Worm (Caenorhabditis elegans) whole organism, L4 larva: ENCODE measurements around the gene unc-2.

Experiments used
- F26F4.8 ChIP-seq: fragments of 200-800 bp; sonication (Bioruptor generic); conservative IDR thresholded peaks from 2 replicates; pipeline ENCODE4 v1.3.6; 2022; ENCODE audit warnings: missing genetic modification characterization, missing compliant biosample characterization
- F44E2.7 ChIP-seq: fragments of 200-800 bp; sonication (Bioruptor generic); IDR thresholded peaks from 2 replicates; pipeline ENCODE4 v2.1.2; 2022; ENCODE audit warnings: missing genetic modification characterization, missing compliant biosample characterization
- T26A8.4 ChIP-seq: fragments of 200-800 bp; sonication (Bioruptor generic); IDR thresholded peaks from 2 replicates; pipeline ENCODE4 v1.3.6; 2022; ENCODE audit warnings: missing genetic modification characterization, missing compliant biosample characterization
- Y105C5A.15 ChIP-seq: fragments of 200-800 bp; sonication (Bioruptor generic); IDR thresholded peaks from 2 replicates; pipeline ENCODE4 v1.3.6; 2022; ENCODE audit warnings: missing genetic modification characterization, missing compliant biosample characterization
- Y48G9A.11 ChIP-seq: fragments of 200-800 bp; sonication (Bioruptor generic); IDR thresholded peaks from 2 replicates; pipeline ENCODE4 v1.3.6; 2022; ENCODE audit warnings: missing genetic modification reagents, missing genetic modification characterization, missing compliant biosample characterization
- Y5F2A.4 ChIP-seq: fragments of 200-800 bp; sonication (Bioruptor generic); optimal IDR thresholded peaks from 2 replicates; lab custom pipeline; 2018; ENCODE audit warnings: mild to moderate bottlenecking, missing genetic modification characterization, missing compliant biosample characterization
- ZK337.2 ChIP-seq: fragments of 200-800 bp; sonication (Bioruptor generic); IDR thresholded peaks from 2 replicates; pipeline ENCODE4 v1.3.6; 2022; ENCODE audit warnings: missing genetic modification reagents, missing genetic modification characterization, missing compliant biosample characterization
- aha-1 ChIP-seq: fragments of 150-350 bp; peaks from one replicate; lab custom pipeline; 2014; ENCODE audit warnings: missing biosample characterization, missing genetic modification characterization
- arid-1 ChIP-seq: fragments of 200-800 bp; sonication (Bioruptor generic); conservative IDR thresholded peaks from 2 replicates; pipeline ENCODE4 v1.3.6; 2022; ENCODE audit warnings: missing genetic modification reagents, missing genetic modification characterization, missing compliant biosample characterization
- ceh-44 ChIP-seq: fragments of 200-800 bp; sonication (Bioruptor generic); IDR thresholded peaks from 2 replicates; pipeline ENCODE4 v1.3.6; 2022; ENCODE audit warnings: missing genetic modification reagents, missing genetic modification characterization, missing compliant biosample characterization
- ceh-62 ChIP-seq: sonication (generic microtip); optimal IDR thresholded peaks from 2 replicates; lab custom pipeline; 2017; ENCODE audit warnings: missing biosample characterization, missing genetic modification characterization
- ctbp-1 ChIP-seq: fragments of 200-800 bp; sonication (Bioruptor generic); IDR thresholded peaks from 2 replicates; pipeline ENCODE4 v1.3.6; 2022; ENCODE audit warnings: missing genetic modification reagents, missing genetic modification characterization, missing compliant biosample characterization
- daf-12 ChIP-seq: fragments of 150-350 bp; optimal IDR thresholded peaks from 2 replicates; lab custom pipeline; 2014; ENCODE audit warnings: missing biosample characterization, missing genetic modification reagents, missing genetic modification characterization
- daf-16 ChIP-seq, 3 experiments: sonication (generic microtip); optimal IDR thresholded peaks; 2 replicates each; lab custom pipeline; 2016 to 2017; ENCODE audit warnings: missing genetic modification characterization in 3 of 3, missing genetic modification reagents in 3 of 3, mild to moderate bottlenecking in 2 of 3, missing compliant biosample characterization in 2 of 3, missing biosample characterization in 1 of 3, moderate library complexity in 1 of 3
- daf-8 ChIP-seq: fragments of 200-800 bp; sonication (Bioruptor generic); IDR thresholded peaks from 2 replicates; pipeline ENCODE4 v1.3.6; 2022; ENCODE audit warnings: missing genetic modification characterization, missing compliant biosample characterization
- dmd-8 ChIP-seq: fragments of 200-800 bp; sonication (Bioruptor generic); IDR thresholded peaks from 2 replicates; pipeline ENCODE4 v1.3.6; 2022; ENCODE audit warnings: missing genetic modification characterization, missing compliant biosample characterization
- egl-43 ChIP-seq: fragments of 200-800 bp; sonication (Bioruptor generic); IDR thresholded peaks from 2 replicates; pipeline ENCODE4 v1.3.6; 2022; ENCODE audit warnings: missing genetic modification reagents, missing genetic modification characterization, missing compliant biosample characterization
- hlh-30 ChIP-seq: sonication (generic microtip); optimal IDR thresholded peaks from 2 replicates; lab custom pipeline; 2017; ENCODE audit warnings: antibody characterized with exemption, mild to moderate bottlenecking, missing genetic modification characterization, missing compliant biosample characterization; ENCODE audit not compliant: insufficient read depth
- hmg-1.1 ChIP-seq: fragments of 200-800 bp; sonication (Bioruptor generic); IDR thresholded peaks from 2 replicates; pipeline ENCODE4 v1.3.6; 2022; ENCODE audit warnings: missing genetic modification reagents, missing genetic modification characterization, missing compliant biosample characterization
- lim-7 ChIP-seq: fragments of 200-800 bp; sonication (Bioruptor generic); IDR thresholded peaks from 2 replicates; pipeline ENCODE4 v1.3.6; 2022; ENCODE audit warnings: missing genetic modification characterization, missing compliant biosample characterization
- lin-1 ChIP-seq: fragments of 200-800 bp; sonication (Bioruptor generic); IDR thresholded peaks from 2 replicates; pipeline ENCODE4 v1.3.6; 2022; ENCODE audit warnings: missing genetic modification reagents, missing genetic modification characterization, missing compliant biosample characterization
- lin-29 ChIP-seq: fragments of 200-800 bp; sonication (Bioruptor generic); IDR thresholded peaks from 2 replicates; pipeline ENCODE4 v1.3.6; 2022; ENCODE audit warnings: missing genetic modification reagents, missing genetic modification characterization, missing compliant biosample characterization
- lin-38 ChIP-seq: fragments of 200-800 bp; sonication (Bioruptor generic); IDR thresholded peaks from 2 replicates; pipeline ENCODE4 v1.3.6; 2022; ENCODE audit warnings: missing genetic modification reagents, missing genetic modification characterization, missing compliant biosample characterization
- lsy-2 ChIP-seq, 2 experiments: fragments of 150-350 bp in 1 of 2; sonication (generic microtip) in 1 of 2; optimal IDR thresholded peaks; 2 replicates each; lab custom pipeline; 2014 to 2017; ENCODE audit warnings: missing biosample characterization in 2 of 2, missing genetic modification characterization in 2 of 2
- madf-5 ChIP-seq, 2 experiments: fragments of 200-800 bp; sonication (Bioruptor generic); IDR thresholded peaks; 2 replicates each; pipeline ENCODE4 v1.3.6; 2022; ENCODE audit warnings: missing compliant biosample characterization in 2 of 2, missing genetic modification characterization in 2 of 2
- madf-9 ChIP-seq: fragments of 200-800 bp; sonication (Bioruptor generic); conservative IDR thresholded peaks from 2 replicates; pipeline ENCODE4 v1.3.6; 2022; ENCODE audit warnings: missing genetic modification reagents, missing genetic modification characterization, missing compliant biosample characterization
- mdl-1 ChIP-seq, 2 experiments: fragments of 150-350 bp in 1 of 2; sonication (generic microtip) in 1 of 2; optimal IDR thresholded peaks; 2 replicates each; lab custom pipeline; 2014 to 2017; ENCODE audit warnings: missing biosample characterization in 2 of 2, missing genetic modification characterization in 2 of 2
- mep-1 ChIP-seq: fragments of 150-350 bp; sonication (generic microtip); optimal IDR thresholded peaks from 3 replicates; lab custom pipeline; 2014; ENCODE audit warnings: missing biosample characterization, missing genetic modification characterization
- mxl-2 ChIP-seq: fragments of 200-800 bp; sonication (Bioruptor generic); conservative IDR thresholded peaks from 2 replicates; pipeline ENCODE4 v1.3.6; 2022; ENCODE audit warnings: missing genetic modification reagents, missing genetic modification characterization, missing compliant biosample characterization
- nhr-11 ChIP-seq: fragments of 150-350 bp; optimal IDR thresholded peaks from 2 replicates; lab custom pipeline; 2014; ENCODE audit warnings: missing biosample characterization, missing genetic modification characterization
- nhr-237 ChIP-seq: sonication (generic microtip); optimal IDR thresholded peaks from 2 replicates; lab custom pipeline; 2017; ENCODE audit warnings: missing biosample characterization, missing genetic modification characterization
- nhr-41 ChIP-seq: fragments of 200-800 bp; sonication (Bioruptor generic); IDR thresholded peaks from 2 replicates; pipeline ENCODE4 v1.3.6; 2022; ENCODE audit warnings: missing genetic modification reagents, missing genetic modification characterization, missing compliant biosample characterization
- nhr-42 ChIP-seq: fragments of 200-800 bp; sonication (Bioruptor generic); IDR thresholded peaks from 2 replicates; pipeline ENCODE4 v1.3.6; 2022; ENCODE audit warnings: missing genetic modification characterization, missing compliant biosample characterization
- nhr-76 ChIP-seq: fragments of 150-350 bp; optimal IDR thresholded peaks from 2 replicates; lab custom pipeline; 2014; ENCODE audit warnings: missing biosample characterization, missing genetic modification characterization
- php-3 ChIP-seq: fragments of 200-800 bp; sonication (Bioruptor generic); IDR thresholded peaks from 2 replicates; pipeline ENCODE4 v1.3.6; 2022; ENCODE audit warnings: missing genetic modification reagents, missing genetic modification characterization, missing compliant biosample characterization
- snpc-1.2 ChIP-seq: fragments of 200-800 bp; sonication (Bioruptor generic); IDR thresholded peaks from 2 replicates; pipeline ENCODE4 v1.3.6; 2022; ENCODE audit warnings: missing genetic modification reagents, missing genetic modification characterization, missing compliant biosample characterization
- snpc-4 ChIP-seq: fragments of 150-350 bp; optimal IDR thresholded peaks from 2 replicates; lab custom pipeline; 2014; ENCODE audit warnings: missing biosample characterization, missing genetic modification characterization
- spr-3 ChIP-seq: fragments of 200-800 bp; sonication (Bioruptor generic); optimal IDR thresholded peaks from 2 replicates; lab custom pipeline; 2018; ENCODE audit warnings: mild to moderate bottlenecking, missing genetic modification characterization, missing compliant biosample characterization
- tra-1 ChIP-seq: fragments of 200-800 bp; sonication (Bioruptor generic); IDR thresholded peaks from 2 replicates; pipeline ENCODE4 v1.3.6; 2022; ENCODE audit warnings: missing genetic modification reagents, missing genetic modification characterization, missing compliant biosample characterization
- unc-62 ChIP-seq, 3 experiments: fragments of 150-350 bp in 1 of 3; sonication (generic microtip); optimal IDR thresholded peaks in 2 of 3; peaks in 1 of 3; 1 replicate in 1 of 3; 2 replicates in 2 of 3; lab custom pipeline; 2014 to 2017; ENCODE audit warnings: missing biosample characterization in 3 of 3, missing genetic modification characterization in 3 of 3, missing genetic modification reagents in 3 of 3, missing genotype in 1 of 3
- vab-7 ChIP-seq: fragments of 200-800 bp; sonication (Bioruptor generic); IDR thresholded peaks from 2 replicates; pipeline ENCODE4 v1.3.6; 2022; ENCODE audit warnings: missing genetic modification reagents, missing genetic modification characterization, missing compliant biosample characterization
- zfp-2 ChIP-seq: sonication (generic microtip); optimal IDR thresholded peaks from 2 replicates; lab custom pipeline; 2016; ENCODE audit warnings: mild to moderate bottlenecking, missing genetic modification characterization, missing compliant biosample characterization
- zfp-3 ChIP-seq: fragments of 200-800 bp; sonication (Bioruptor generic); conservative IDR thresholded peaks from 2 replicates; pipeline ENCODE4 v1.3.6; 2022; ENCODE audit warnings: missing genetic modification reagents, missing genetic modification characterization, missing compliant biosample characterization

The unc-2 gene

DNA sequence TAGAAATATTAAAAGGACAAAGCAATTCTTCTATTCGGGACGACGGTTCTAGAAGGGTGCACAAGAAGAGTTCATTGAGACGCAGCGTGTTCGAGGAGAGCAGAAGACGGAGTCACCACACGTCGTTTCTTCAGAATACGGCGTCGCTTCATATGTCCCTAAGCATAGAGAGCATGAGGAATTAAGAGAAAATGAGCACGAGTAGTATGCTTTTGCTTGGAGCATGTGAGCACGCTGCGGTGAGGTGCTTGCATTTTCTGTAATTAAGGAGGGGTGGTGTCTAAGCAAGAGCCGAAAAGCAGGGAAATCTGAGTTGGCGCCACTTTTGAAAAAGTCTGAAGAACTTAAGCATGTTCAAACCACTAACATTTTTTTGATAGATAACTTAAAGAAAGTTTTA, 44.1 kb upstream of the unc-2 start, which contains the start of gene C14A11.5 (continued):
- TF ChIP-seq daf-12 (no peak), ceh-62 (no peak), T26A8.4 (no peak), mdl-1 (tag; optimal IDR thresholded peaks at IDR 0.05; lab: Kevin White, UChicago) (peak in 1 of 2 experiments; percentile 37), dmd-8 (GFP tag; lab: Robert Waterston, UW) (no peak), Y5F2A.4 (GFP tag; lab: Kevin White, UChicago) (no peak), spr-3 (GFP tag; lab: Kevin White, UChicago) (no peak), daf-16 (GFP tag; optimal IDR thresholded peaks at IDR 0.05; lab: Kevin White, UChicago) (no peak), daf-16 (tag; optimal IDR thresholded peaks at IDR 0.05; lab: Kevin White, UChicago) (no peak), lsy-2 (tag; optimal IDR thresholded peaks at IDR 0.05; lab: Kevin White, UChicago) (peak; percentile 6 to 44), ceh-44 (GFP tag; lab: Robert Waterston, UW) (no peak), hmg-1.1 (GFP tag; lab: Robert Waterston, UW) (peak; percentile 21; the same call in 1 of the 2 replicates), zfp-2 (tag; lab: Kevin White, UChicago) (no peak), aha-1 (tag; lab: Kevin White, UChicago) (peak; percentile 52), mep-1 (peak; percentile 7), snpc-4 (tag; lab: Kevin White, UChicago) (no peak), nhr-76 (no peak), lin-29 (GFP tag; lab: Robert Waterston, UW) (no peak), nhr-42 (GFP tag; lab: Robert Waterston, UW) (no peak), nhr-237 (tag; lab: Kevin White, UChicago) (no peak), php-3 (GFP tag; lab: Robert Waterston, UW) (no peak)

ce11 chrX:2802562-2803165, 39.3 kb upstream of the unc-2 start, which contains the start of gene C14A11.2:
Gene C14A11.2, plus strand, starts transcription at chrX:2803112.
- TF ChIP-seq mdl-1 (tag; optimal IDR thresholded peaks at IDR 0.05; lab: Kevin White, UChicago) (peak in 1 of 2 experiments; percentile 7), ZK337.2 (GFP tag; lab: Robert Waterston, UW) (no peak), hlh-30 (tag; lab: Kevin White, UChicago) (peak; percentile 87), nhr-11 (peak; percentile 0), ctbp-1 (0 out of 2 replicates have a peak, but pooled peaks have one; percentile 20), unc-62 (GFP tag; optimal IDR thresholded peaks at IDR 0.05 in 1 of 2; lab: Kevin White, UChicago) (peak in 1 of 2 experiments; percentile 92), unc-62 (tag; optimal IDR thresholded peaks at IDR 0.05; lab: Kevin White, UChicago) (no peak), aha-1 (tag; lab: Kevin White, UChicago) (peak; percentile 21), daf-8 (no peak)

DNA sequence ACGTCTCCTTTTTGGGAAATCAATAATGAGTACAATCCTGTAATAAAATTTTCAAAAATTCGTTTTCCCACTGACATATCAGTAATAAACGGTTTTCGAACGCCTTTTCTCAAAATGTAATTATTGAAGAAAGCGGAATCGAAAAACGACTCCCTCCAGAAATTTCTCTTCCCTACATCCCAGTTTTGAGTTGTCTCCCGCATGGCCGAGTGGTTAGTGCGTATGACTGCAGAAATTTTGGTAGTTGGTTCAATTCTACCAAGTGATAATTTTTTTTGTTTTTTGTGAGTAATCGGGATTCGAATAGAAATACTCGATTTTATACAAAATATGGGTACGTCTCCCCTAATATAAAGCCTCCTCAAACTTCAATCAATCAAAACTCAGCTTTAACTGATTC, 38.3 kb upstream of the unc-2 start:
- TF ChIP-seq mxl-2 = 0 out of 2 replicates have a peak, but pooled peaks have one; percentile 48
- peak; percentile 42 for TF ChIP-seq T26A8.4
- TF ChIP-seq dmd-8 (GFP tag; lab: Robert Waterston, UW) = peak; percentile 63; the same call in 1 of the 2 replicates
- TF ChIP-seq vab-7 (GFP tag; lab: Robert Waterston, UW) = peak; percentile 87
- TF ChIP-seq Y48G9A.11 (GFP tag; lab: Robert Waterston, UW) = 0 out of 2 replicates have a peak, but pooled peaks have one; percentile 39
- TF ChIP-seq ctbp-1 = peak; percentile 64; the same call in 1 of the 2 replicates
- peak; percentile 87 for TF ChIP-seq ZK337.2 (GFP tag; lab: Robert Waterston, UW)
- peak; percentile 67; the same call in 1 of the 2 replicates for TF ChIP-seq ceh-44 (GFP tag; lab: Robert Waterston, UW)
- TF ChIP-seq lin-1 (GFP tag; lab: Robert Waterston, UW) = peak; percentile 56; the same call in 1 of the 2 replicates
- 0 out of 2 replicates have a peak, but pooled peaks have one; percentile 74 for TF ChIP-seq Y105C5A.15 (GFP tag; lab: Robert Waterston, UW)
- TF ChIP-seq tra-1 (GFP tag; lab: Robert Waterston, UW) = peak; percentile 73; the same call in 1 of the 2 replicates
- peak; percentile 70 for TF ChIP-seq lin-38 (GFP tag; lab: Robert Waterston, UW)
- TF ChIP-seq zfp-3 = 0 out of 2 replicates have a peak, but pooled peaks have one; percentile 33
- peak; percentile 87 for TF ChIP-seq snpc-1.2
- TF ChIP-seq F44E2.7 (GFP tag; lab: Robert Waterston, UW) = peak; percentile 91; the same call in 1 of the 2 replicates
- peak; percentile 52; the same call in 1 of the 2 replicates for TF ChIP-seq nhr-41
- TF ChIP-seq madf-5 (GFP tag; IDR thresholded peaks at IDR 0.05; lab: Robert Waterston, UW) = 0 out of 4 replicates have a peak, but pooled peaks have one; percentile 17 to 68
- TF ChIP-seq arid-1 (GFP tag; lab: Robert Waterston, UW) = peak; percentile 79
- peak; percentile 60; the same call in 1 of the 2 replicates for TF ChIP-seq hmg-1.1 (GFP tag; lab: Robert Waterston, UW)
- TF ChIP-seq php-3 (GFP tag; lab: Robert Waterston, UW) = peak; percentile 55
- peak; percentile 67 for TF ChIP-seq madf-9 (GFP tag; lab: Robert Waterston, UW)
- peak; percentile 88 for TF ChIP-seq lim-7
- TF ChIP-seq F26F4.8 = peak; percentile 76; the same call in 1 of the 2 replicates
- 0 out of 2 replicates have a peak, but pooled peaks have one; percentile 57 for TF ChIP-seq nhr-42 (GFP tag; lab: Robert Waterston, UW)
- TF ChIP-seq egl-43 = peak; percentile 86
